Fruit fly (Drosophila melanogaster): ENCODE measurements around the gene CG8132.

Gene CG8132

DNA sequence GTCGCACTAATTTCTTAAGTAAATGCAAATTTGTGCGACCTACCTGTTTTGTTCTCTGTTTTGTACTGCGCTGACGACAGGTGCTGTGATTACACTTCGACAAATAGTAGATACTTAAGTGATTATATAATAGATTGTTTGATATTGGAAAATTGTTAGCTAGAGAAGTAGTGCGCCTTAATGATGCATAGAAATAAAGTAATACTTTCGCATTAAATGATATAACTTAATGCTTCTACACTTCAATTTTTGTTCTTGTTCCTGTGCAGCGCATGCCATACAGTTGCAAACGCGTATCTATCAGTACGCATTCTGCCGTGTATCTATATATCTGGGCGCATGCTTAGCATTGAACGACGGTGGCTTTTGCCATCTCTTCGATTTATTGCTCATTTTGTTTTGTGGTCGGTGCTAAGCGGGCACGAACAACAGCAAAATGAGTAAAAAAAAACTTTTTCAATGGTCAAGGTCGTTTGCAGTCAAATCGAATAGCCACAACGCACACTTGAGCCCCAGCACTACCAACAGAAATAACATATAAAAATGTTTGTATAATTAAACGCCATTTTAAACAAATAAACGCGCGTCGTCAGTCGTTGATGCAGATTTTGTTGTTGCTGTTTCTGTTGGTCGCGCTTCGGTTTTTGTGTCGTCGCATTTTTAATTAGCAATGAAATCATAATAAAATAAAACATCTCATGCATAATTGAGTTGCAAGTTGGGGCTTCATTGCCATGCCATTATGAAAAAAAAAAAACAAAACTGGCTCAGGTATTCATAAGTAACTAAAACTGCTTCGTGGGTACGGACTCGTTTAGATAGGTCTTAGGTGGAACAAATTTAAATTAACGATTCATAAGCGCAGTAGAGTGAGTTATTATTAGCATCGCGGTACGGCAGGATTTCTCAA lies 29.3 kb downstream of the CG8132 start (continued):
- TF ChIP-seq CG15479 (GFP tag; optimal IDR thresholded peaks at IDR 0.05) (no peak), CG2199 (GFP tag; IDR thresholded peaks at IDR 0.05) (peak; percentile 46; the same call in 1 of the 3 replicates), cato (GFP tag; optimal IDR thresholded peaks at IDR 0.05; ENCODE audit: borderline replicate concordance) (no peak), CG12391 (tag; optimal IDR thresholded peaks at IDR 0.05) (peak; percentile 33), Spps (tag; optimal IDR thresholded peaks at IDR 0.05) (no peak), dmrt99B (tag; optimal IDR thresholded peaks at IDR 0.05) (peak; percentile 48), CG3995 (GFP tag; optimal IDR thresholded peaks at IDR 0.05) (no peak), hbn (GFP tag; IDR thresholded peaks at IDR 0.05; ENCODE audit: partially characterized antibody) (no peak), Hr3 (GFP tag; optimal IDR thresholded peaks at IDR 0.05) (no peak), ERR (GFP tag; optimal IDR thresholded peaks at IDR 0.05) (no peak), hth (optimal IDR thresholded peaks at IDR 0.05) (no peak), slou (GFP tag; optimal IDR thresholded peaks at IDR 0.05) (no peak), CG2875 (GFP tag; optimal IDR thresholded peaks at IDR 0.05) (no peak), CG3847 (GFP tag; IDR thresholded peaks at IDR 0.05) (no peak), CG4282 (GFP tag; optimal IDR thresholded peaks at IDR 0.05) (no peak), CG7556 (GFP tag; optimal IDR thresholded peaks at IDR 0.05) (peak; percentile 36), ttk (GFP tag; IDR thresholded peaks at IDR 0.05) (no peak), chif (GFP tag; optimal IDR thresholded peaks at IDR 0.05) (no peak), cg (GFP tag; optimal IDR thresholded peaks at IDR 0.05) (no peak), CG17829 (tag; optimal IDR thresholded peaks at IDR 0.05) (peak; percentile 30), CG11696 (GFP tag; IDR thresholded peaks at IDR 0.05) (no peak), CG16863 (GFP tag; optimal IDR thresholded peaks at IDR 0.05) (no peak), lmd (GFP tag; IDR thresholded peaks at IDR 0.05) (peak; percentile 47; the same call in 1 of the 2 replicates), Bgb (GFP tag; IDR thresholded peaks at IDR 0.05; ENCODE audit: partially characterized antibody) (no peak), peb (GFP tag; IDR thresholded peaks at IDR 0.05) (no peak), Awh (GFP tag; IDR thresholded peaks at IDR 0.05) (0 out of 2 replicates have a peak, but pooled peaks have one; percentile 46), gcm2 (GFP tag; optimal IDR thresholded peaks at IDR 0.05) (no peak), ewg (GFP tag; optimal IDR thresholded peaks at IDR 0.05) (no peak), HLH54F (GFP tag; optimal IDR thresholded peaks at IDR 0.05) (no peak), Nf-YB (GFP tag; optimal IDR thresholded peaks at IDR 0.05) (no peak), bigmax (GFP tag; optimal IDR thresholded peaks at IDR 0.05) (no peak), CG30403 (GFP tag; optimal IDR thresholded peaks at IDR 0.05) (peak; percentile 36), sr (GFP tag; IDR thresholded peaks at IDR 0.05) (no peak), CG4424 (GFP tag; optimal IDR thresholded peaks at IDR 0.05) (no peak), CG11456 (GFP tag; IDR thresholded peaks at IDR 0.05) (no peak), Ravus (GFP tag; IDR thresholded peaks at IDR 0.05) (no peak; the same call in 1 of the 2 replicates), so (GFP tag; IDR thresholded peaks at IDR 0.05) (no peak), Opbp (GFP tag; IDR thresholded peaks at IDR 0.05; ENCODE audit: partially characterized antibody) (no peak), ci (GFP tag; IDR thresholded peaks at IDR 0.05) (0 out of 3 replicates have a peak, but pooled peaks have one; percentile 19), CG18262 (tag; optimal IDR thresholded peaks at IDR 0.05) (peak; percentile 15), salm (tag; optimal IDR thresholded peaks at IDR 0.05) (no peak), vvl (GFP tag; IDR thresholded peaks at IDR 0.05) (peak; percentile 83), HmgD (GFP tag; optimal IDR thresholded peaks at IDR 0.05) (no peak), ash1 (GFP tag; optimal IDR thresholded peaks at IDR 0.05) (no peak), CG12219 (GFP tag; optimal IDR thresholded peaks at IDR 0.05) (peak; percentile 27), sqz (GFP tag; optimal IDR thresholded peaks at IDR 0.05) (peak; percentile 43), CG17186 (GFP tag; optimal IDR thresholded peaks at IDR 0.05) (no peak), corto (GFP tag; optimal IDR thresholded peaks at IDR 0.05) (no peak), ken (GFP tag; IDR thresholded peaks at IDR 0.05) (no peak), p53 (GFP tag; optimal IDR thresholded peaks at IDR 0.05) (no peak)
